Worm (Caenorhabditis elegans) whole organism, midembryonic: Measurements from ENCODE around the gene T28C6.3.

ENCODE experiments used
- T22C8.4 ChIP-seq: fragments of 200-800 bp; sonication (Bioruptor generic); IDR thresholded peaks from 2 replicates; pipeline ENCODE4 v1.3.6; 2022; ENCODE audit warnings: missing genetic modification characterization, missing compliant biosample characterization
- cog-1 ChIP-seq: sonication (generic microtip); optimal IDR thresholded peaks from 2 replicates; lab custom pipeline; 2016; ENCODE audit warnings: missing genetic modification characterization, missing compliant biosample characterization
- flt-1 ChIP-seq: fragments of 200-800 bp; sonication (Bioruptor generic); IDR thresholded peaks from 2 replicates; pipeline ENCODE4 v1.3.6; 2022; ENCODE audit warnings: missing genetic modification characterization, missing compliant biosample characterization
- klf-2 ChIP-seq: fragments of 200-800 bp; sonication (Bioruptor generic); conservative IDR thresholded peaks from 2 replicates; pipeline ENCODE4 v1.3.6; 2022; ENCODE audit warnings: missing genetic modification reagents, missing genetic modification characterization, missing compliant biosample characterization
- med-1 ChIP-seq: sonication (generic microtip); optimal IDR thresholded peaks from 2 replicates; lab custom pipeline; 2017; ENCODE audit warnings: missing genetic modification characterization, mild to moderate bottlenecking, missing compliant biosample characterization, antibody characterized with exemption, missing genetic modification reagents; ENCODE audit not compliant: insufficient read depth
- ref-1 ChIP-seq: fragments of 200-800 bp; sonication (Bioruptor generic); conservative IDR thresholded peaks from 2 replicates; pipeline ENCODE4 v1.3.6; 2022; ENCODE audit warnings: missing genetic modification reagents, missing genetic modification characterization, missing compliant biosample characterization
- tab-1 ChIP-seq: fragments of 200-800 bp; sonication (Bioruptor generic); IDR thresholded peaks from 2 replicates; pipeline ENCODE4 v1.3.6; 2022; ENCODE audit warnings: missing genetic modification characterization, missing compliant biosample characterization
- ztf-23 ChIP-seq: fragments of 200-800 bp; sonication (Bioruptor generic); IDR thresholded peaks from 2 replicates; pipeline ENCODE4 v1.3.6; 2022; ENCODE audit warnings: missing genetic modification reagents, missing genetic modification characterization, missing compliant biosample characterization
- ztf-29 ChIP-seq: fragments of 200-800 bp; sonication (Bioruptor generic); IDR thresholded peaks from 2 replicates; pipeline ENCODE4 v1.3.6; 2022; ENCODE audit warnings: missing genetic modification reagents, missing genetic modification characterization, missing compliant biosample characterization

Gene T28C6.3

DNA sequence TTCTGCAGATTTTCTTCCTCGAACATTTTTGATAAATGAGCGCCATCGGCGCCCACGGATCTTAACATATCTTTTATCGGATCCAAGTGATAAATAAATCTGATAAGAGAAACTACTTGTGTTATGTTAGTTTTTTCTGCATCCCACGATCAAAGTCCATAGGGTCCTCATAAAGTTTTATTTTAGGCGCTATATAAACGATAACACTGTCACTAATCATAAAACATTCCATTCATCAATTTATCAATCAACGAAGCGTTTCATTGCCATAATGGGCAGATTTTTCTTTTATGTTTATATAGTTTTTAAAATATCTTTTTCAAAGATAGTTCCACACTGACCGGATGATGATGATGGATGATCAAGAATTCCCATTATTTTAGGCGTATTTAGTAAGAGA lies 44.5 kb downstream of the T28C6.3 start:
- TF ChIP-seq ztf-23 (GFP tag; lab: Robert Waterston, UW) (no peak), med-1 (GFP tag; lab: Kevin White, UChicago) (no peak), ztf-29 (GFP tag; lab: Robert Waterston, UW) (no peak), ref-1 (no peak), T22C8.4 (GFP tag; lab: Robert Waterston, UW) (no peak)

DNA sequence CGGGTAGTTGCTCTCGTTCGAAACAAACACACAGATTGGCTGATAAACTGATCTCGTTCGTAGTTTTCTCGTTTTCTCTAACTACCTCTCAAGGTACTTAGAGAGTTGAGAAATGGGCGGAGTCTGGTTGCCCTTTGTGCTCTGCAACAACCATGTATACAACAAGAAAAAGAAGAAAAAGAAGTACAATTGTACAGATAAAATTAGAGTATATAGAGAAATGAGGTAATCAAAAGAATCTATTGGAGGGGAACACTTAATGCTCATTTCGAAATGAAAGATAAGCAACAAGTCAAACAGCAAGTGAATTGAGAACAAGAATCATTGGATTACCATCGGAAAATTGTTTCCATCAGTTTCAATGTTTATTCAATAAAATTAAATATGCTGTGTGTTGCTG lies 45.2 kb downstream of the T28C6.3 start, which contains the start of gene C09G9.1:
TSS of gene C09G9.1 (minus strand) at position 143 of the 400 bp plus-strand sequence.
- no peak for TF ChIP-seq ztf-29 (GFP tag; lab: Robert Waterston, UW)
- TF ChIP-seq ref-1, result no peak
- no peak for TF ChIP-seq flt-1 (GFP tag; lab: Robert Waterston, UW)
- TF ChIP-seq T22C8.4 (GFP tag; lab: Robert Waterston, UW), result no peak
- TF ChIP-seq klf-2 (GFP tag; lab: Robert Waterston, UW), result no peak
- TF ChIP-seq ztf-23 (GFP tag; lab: Robert Waterston, UW), result no peak

DNA sequence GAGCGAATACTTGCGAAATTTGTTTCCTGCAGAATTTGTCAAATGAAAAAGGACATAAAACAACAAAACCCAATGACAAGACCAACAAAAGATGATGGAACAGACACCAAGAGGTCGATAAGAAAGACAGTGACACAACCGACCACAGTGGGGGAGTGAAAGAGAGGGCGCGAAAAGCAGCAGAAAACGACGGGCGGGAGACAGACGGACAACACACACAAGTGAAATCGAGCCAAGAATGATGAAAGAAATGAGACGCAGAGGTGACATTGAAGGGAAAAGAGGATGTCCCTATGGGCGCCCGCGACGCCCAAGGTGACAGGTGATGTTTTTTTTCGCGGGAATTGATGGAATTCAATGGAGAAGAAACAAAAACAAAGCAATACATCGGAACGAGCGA lies 46.0 kb downstream of the T28C6.3 start:
- TF ChIP-seq tab-1 (GFP tag; lab: Robert Waterston, UW) (no peak), cog-1 (tag; lab: Kevin White, UChicago) (no peak), med-1 (GFP tag; lab: Kevin White, UChicago) (no peak), flt-1 (GFP tag; lab: Robert Waterston, UW) (no peak), ztf-23 (GFP tag; lab: Robert Waterston, UW) (no peak), ztf-29 (GFP tag; lab: Robert Waterston, UW) (no peak), klf-2 (GFP tag; lab: Robert Waterston, UW) (no peak), ref-1 (no peak), T22C8.4 (GFP tag; lab: Robert Waterston, UW) (no peak)

DNA sequence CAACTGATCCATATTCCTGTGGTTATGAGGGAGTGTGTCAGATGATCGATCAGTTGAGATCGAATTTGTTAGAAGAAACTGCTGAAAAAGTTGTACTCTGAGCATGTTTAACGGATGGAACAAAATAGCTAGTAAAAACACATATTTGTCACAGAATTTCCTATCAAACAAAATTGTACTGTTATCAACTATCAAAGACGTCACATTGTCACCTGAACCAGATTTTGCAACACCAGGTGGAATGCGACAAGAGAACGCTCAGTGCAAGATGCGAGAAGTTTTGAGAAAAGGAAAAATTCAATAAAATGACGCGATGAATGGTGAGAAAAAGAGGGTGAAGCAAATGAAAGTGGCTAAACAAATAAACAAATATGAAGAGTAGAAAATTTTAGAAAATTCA lies 47.4 kb downstream of the T28C6.3 start:
- TF ChIP-seq ztf-29 (GFP tag; lab: Robert Waterston, UW), result no peak
- TF ChIP-seq flt-1 (GFP tag; lab: Robert Waterston, UW), result no peak
- no peak for TF ChIP-seq ztf-23 (GFP tag; lab: Robert Waterston, UW)
- no peak for TF ChIP-seq ref-1
- TF ChIP-seq tab-1 (GFP tag; lab: Robert Waterston, UW), result no peak
- TF ChIP-seq T22C8.4 (GFP tag; lab: Robert Waterston, UW), result no peak
- TF ChIP-seq klf-2 (GFP tag; lab: Robert Waterston, UW), result no peak

DNA sequence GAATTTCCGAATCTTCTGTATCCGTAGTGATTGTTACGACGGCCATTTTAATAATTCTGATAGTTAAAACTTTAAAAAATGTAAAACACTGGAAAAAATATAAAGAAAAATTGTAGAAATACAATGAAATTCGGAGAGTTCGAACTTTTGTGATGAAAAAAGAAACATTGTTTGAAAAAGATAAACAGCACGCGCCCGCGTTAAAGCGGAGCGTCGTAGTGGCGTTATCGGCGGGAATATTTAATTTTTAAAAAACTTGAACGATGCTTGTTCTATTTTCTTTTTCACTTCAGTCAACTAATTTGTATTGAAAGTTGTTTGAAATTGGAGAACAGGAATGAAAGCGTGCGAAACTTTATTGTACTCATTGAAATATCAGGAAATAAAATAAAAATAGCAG lies 49.5 kb downstream of the T28C6.3 start, which contains the start of gene npp-23:
TSS of gene npp-23 (minus strand) at position 56 of the 400 bp plus-strand sequence.
- no peak for TF ChIP-seq klf-2 (GFP tag; lab: Robert Waterston, UW)
- no peak for TF ChIP-seq T22C8.4 (GFP tag; lab: Robert Waterston, UW)
- no peak for TF ChIP-seq ref-1
- no peak for TF ChIP-seq ztf-23 (GFP tag; lab: Robert Waterston, UW)
- no peak for TF ChIP-seq flt-1 (GFP tag; lab: Robert Waterston, UW)
- TF ChIP-seq tab-1 (GFP tag; lab: Robert Waterston, UW), result no peak
- no peak for TF ChIP-seq med-1 (GFP tag; lab: Kevin White, UChicago)
